Worm (Caenorhabditis elegans): Measurements from ENCODE around the gene F58G6.3.

The F58G6.3 gene

ce11 chrIV:9692874-9693273 is 39.5 kb downstream of the F58G6.3 start, which contains the start of gene twk-9:
Gene twk-9, plus strand, starts transcription at chrIV:9693174.
- TF ChIP-seq ZK546.5 (tag; optimal IDR thresholded peaks at IDR 0.05) (no peak), nhr-129 (tag; optimal IDR thresholded peaks at IDR 0.05) (no peak), unc-39 (tag; optimal IDR thresholded peaks at IDR 0.05) (no peak), sma-3 (GFP tag; optimal IDR thresholded peaks at IDR 0.05) (no peak)

ce11 chrIV:9696513-9696912 is 43.2 kb downstream of the F58G6.3 start:
- no peak for TF ChIP-seq elt-1 (tag; optimal IDR thresholded peaks at IDR 0.05)

- TF ChIP-seq ztf-11 (tag; optimal IDR thresholded peaks at IDR 0.05) (no peak), ZK546.5 (tag; optimal IDR thresholded peaks at IDR 0.05) (no peak), skn-1 (tag; optimal IDR thresholded peaks at IDR 0.05) (no peak), ztf-1 (GFP tag; conservative IDR thresholded peaks at IDR 0.05) (no peak), lsy-2 (tag; optimal IDR thresholded peaks at IDR 0.05) (no peak), R02D3.7 (tag; optimal IDR thresholded peaks at IDR 0.05) (no peak), unc-55 (GFP tag; optimal IDR thresholded peaks at IDR 0.05) (no peak), nhr-237 (tag; optimal IDR thresholded peaks at IDR 0.05) (no peak), zag-1 (tag; optimal IDR thresholded peaks at IDR 0.05) (no peak), F13H6.1 (tag; optimal IDR thresholded peaks at IDR 0.05) (no peak), unc-39 (tag; optimal IDR thresholded peaks at IDR 0.05) (no peak), sem-4 (tag; optimal IDR thresholded peaks at IDR 0.05) (no peak), nhr-10 (tag; optimal IDR thresholded peaks at IDR 0.05) (no peak), alr-1 (tag; optimal IDR thresholded peaks at IDR 0.05) (no peak), lin-39 (tag; optimal IDR thresholded peaks at IDR 0.05) (no peak), lin-13 (GFP tag; optimal IDR thresholded peaks at IDR 0.05) (no peak), gmeb-1 (tag; optimal IDR thresholded peaks at IDR 0.05) (no peak), nhr-21 (tag; optimal IDR thresholded peaks at IDR 0.05) (no peak), aly-2 (tag; optimal IDR thresholded peaks at IDR 0.05) (no peak)
Observed at ce11 chrIV:9697869-9698268, 44.5 kb downstream of the F58G6.3 start.

- no peak for TF ChIP-seq ztf-1 (GFP tag; conservative IDR thresholded peaks at IDR 0.05)
- TF ChIP-seq zag-1 (tag; optimal IDR thresholded peaks at IDR 0.05): no peak
- TF ChIP-seq aly-2 (tag; optimal IDR thresholded peaks at IDR 0.05): no peak
- TF ChIP-seq Y55F3AM.14 (GFP tag; optimal IDR thresholded peaks at IDR 0.05): no peak
- TF ChIP-seq gmeb-1 (tag; optimal IDR thresholded peaks at IDR 0.05): no peak
- no peak for TF ChIP-seq sma-3 (GFP tag; optimal IDR thresholded peaks at IDR 0.05)
- no peak for TF ChIP-seq unc-39 (tag; optimal IDR thresholded peaks at IDR 0.05)
- no peak for TF ChIP-seq elt-3 (tag; optimal IDR thresholded peaks at IDR 0.05)
- no peak for TF ChIP-seq blmp-1 (tag; optimal IDR thresholded peaks at IDR 0.05; ENCODE audit: insufficient read depth)
- no peak for TF ChIP-seq mbf-1 (tag; optimal IDR thresholded peaks at IDR 0.05)
- TF ChIP-seq C34F6.9 (tag; optimal IDR thresholded peaks at IDR 0.05): no peak
- TF ChIP-seq F13H6.1 (tag; optimal IDR thresholded peaks at IDR 0.05): no peak
- TF ChIP-seq nhr-77 (tag; optimal IDR thresholded peaks at IDR 0.05): no peak
Observed at ce11 chrIV:9699062-9699461, 45.7 kb downstream of the F58G6.3 start.

All from whole organism, L2 larva.